Worm (Caenorhabditis elegans): Measurements from ENCODE around the gene Y52E8A.3.
A peak's percentile ranks its signal among the peaks of the same experiment; 100 is the strongest.

Y52E8A.3 gene

DNA sequence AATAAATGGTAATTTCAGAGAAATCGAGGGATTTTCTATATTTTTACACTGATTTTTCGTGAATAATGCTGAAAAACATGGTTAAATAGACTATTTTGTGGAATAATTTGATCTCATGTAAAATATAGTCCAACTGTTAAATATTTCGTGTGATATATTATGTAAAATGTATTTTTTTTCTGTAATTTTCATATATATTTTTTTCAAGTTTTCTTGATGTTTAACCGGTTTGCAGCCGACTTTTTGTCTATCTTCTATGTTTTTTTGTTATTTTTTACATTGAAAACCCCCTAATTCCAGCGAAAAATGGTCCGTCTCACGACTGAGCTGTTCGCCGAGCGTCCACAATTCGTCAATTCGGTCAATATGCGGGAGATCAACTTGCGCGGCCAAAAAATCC, 17.3 kb upstream of the Y52E8A.3 start, which contains the start of gene mog-2:
TSS of gene mog-2 (plus strand) at position 301 of the 400 bp plus-strand sequence.
- no peak for TF ChIP-seq tab-1 (GFP tag; IDR thresholded peaks at IDR 0.05)
- TF ChIP-seq flt-1 (GFP tag; IDR thresholded peaks at IDR 0.05) = no peak
- TF ChIP-seq T22C8.4 (GFP tag; IDR thresholded peaks at IDR 0.05) = no peak
- no peak for TF ChIP-seq ref-1 (GFP tag; conservative IDR thresholded peaks at IDR 0.05)
- no peak for TF ChIP-seq ztf-23 (GFP tag; IDR thresholded peaks at IDR 0.05)
- no peak for TF ChIP-seq cog-1 (tag; optimal IDR thresholded peaks at IDR 0.05)
- no peak for TF ChIP-seq ztf-29 (GFP tag; IDR thresholded peaks at IDR 0.05)
- TF ChIP-seq med-1 (GFP tag; optimal IDR thresholded peaks at IDR 0.05; ENCODE audit: insufficient read depth) = no peak
- TF ChIP-seq klf-2 (GFP tag; conservative IDR thresholded peaks at IDR 0.05) = no peak

DNA sequence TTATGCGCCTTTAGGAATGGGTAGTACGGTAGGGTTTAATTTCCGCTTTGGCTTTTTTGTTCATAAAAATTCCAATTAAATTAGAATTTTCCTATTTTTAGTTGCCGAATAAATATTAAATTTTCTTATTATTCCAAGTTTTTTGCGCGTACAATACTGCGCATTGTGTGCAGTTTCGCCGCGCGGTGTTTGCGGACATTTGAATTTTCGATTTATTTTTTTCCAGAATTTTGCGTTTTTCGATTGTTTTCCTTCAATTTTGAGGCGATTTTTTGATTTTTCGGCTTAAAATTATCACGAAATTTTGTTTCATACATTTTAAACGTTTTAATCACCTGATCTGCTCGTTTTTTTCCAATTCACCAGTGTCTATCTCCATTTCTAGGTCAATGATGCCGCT, 16.1 kb upstream of the Y52E8A.3 start, which contains the start of gene H20J04.6:
TSS of gene H20J04.6 (plus strand) at position 386 of the 400 bp plus-strand sequence.
- no peak for TF ChIP-seq flt-1 (GFP tag; IDR thresholded peaks at IDR 0.05)
- TF ChIP-seq T22C8.4 (GFP tag; IDR thresholded peaks at IDR 0.05) = no peak
- TF ChIP-seq ref-1 (GFP tag; conservative IDR thresholded peaks at IDR 0.05) = no peak
- TF ChIP-seq tab-1 (GFP tag; IDR thresholded peaks at IDR 0.05) = no peak
- TF ChIP-seq ztf-29 (GFP tag; IDR thresholded peaks at IDR 0.05) = no peak
- no peak for TF ChIP-seq cog-1 (tag; optimal IDR thresholded peaks at IDR 0.05)
- no peak for TF ChIP-seq klf-2 (GFP tag; conservative IDR thresholded peaks at IDR 0.05)
- TF ChIP-seq ztf-23 (GFP tag; IDR thresholded peaks at IDR 0.05) = no peak
- no peak for TF ChIP-seq med-1 (GFP tag; optimal IDR thresholded peaks at IDR 0.05; ENCODE audit: insufficient read depth)

DNA sequence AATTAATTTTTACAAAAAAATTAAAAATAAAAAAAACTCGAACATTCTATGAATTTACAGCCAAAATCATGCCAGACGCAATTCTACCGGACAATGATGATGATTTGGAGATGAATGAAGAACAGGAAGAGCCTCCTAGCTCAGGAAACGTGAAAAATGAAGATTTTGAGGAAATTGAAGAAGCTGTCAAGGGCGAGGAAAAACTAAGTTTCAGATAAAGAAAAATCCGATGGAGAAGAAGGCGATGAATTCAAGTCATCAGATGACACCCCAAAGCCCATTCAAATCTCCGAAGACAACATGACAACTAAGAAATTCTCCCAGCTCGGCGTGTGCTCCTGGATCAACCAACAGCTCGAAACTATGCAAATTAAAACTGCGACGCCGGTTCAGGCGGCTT, 15.0 kb upstream of the Y52E8A.3 start, which contains the start of gene Y52E8A.1:
TSS of gene Y52E8A.1 (plus strand) at position 301 of the 400 bp plus-strand sequence.
- TF ChIP-seq ztf-23 (GFP tag; IDR thresholded peaks at IDR 0.05) = no peak
- TF ChIP-seq tab-1 (GFP tag; IDR thresholded peaks at IDR 0.05) = no peak
- TF ChIP-seq flt-1 (GFP tag; IDR thresholded peaks at IDR 0.05) = no peak
- TF ChIP-seq klf-2 (GFP tag; conservative IDR thresholded peaks at IDR 0.05) = no peak
- no peak for TF ChIP-seq ref-1 (GFP tag; conservative IDR thresholded peaks at IDR 0.05)
- no peak for TF ChIP-seq med-1 (GFP tag; optimal IDR thresholded peaks at IDR 0.05; ENCODE audit: insufficient read depth)
- no peak for TF ChIP-seq ztf-29 (GFP tag; IDR thresholded peaks at IDR 0.05)
- no peak for TF ChIP-seq cog-1 (tag; optimal IDR thresholded peaks at IDR 0.05)
- no peak for TF ChIP-seq T22C8.4 (GFP tag; IDR thresholded peaks at IDR 0.05)

DNA sequence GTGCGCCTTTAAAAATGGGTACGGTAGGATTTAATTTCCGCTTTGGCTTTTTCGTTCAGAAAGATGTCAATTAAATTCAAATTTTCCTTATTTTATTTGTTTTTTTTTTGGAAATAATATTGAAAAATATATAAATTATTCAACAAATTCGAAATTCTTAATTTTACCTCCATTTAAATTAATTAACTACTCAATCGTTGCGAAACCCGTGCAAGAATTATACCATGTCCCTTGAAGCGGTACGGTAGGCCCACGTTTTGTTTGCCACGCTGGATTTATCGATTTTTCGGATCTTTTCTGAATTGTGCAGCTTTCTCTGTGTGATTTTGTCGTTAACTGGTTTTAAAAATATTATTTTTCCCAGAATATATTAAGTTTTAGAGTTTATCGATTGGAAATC, 13.7 kb upstream of the Y52E8A.3 start, which contains the start of gene Y52E8A.2:
TSS of gene Y52E8A.2 (plus strand) at position 382 of the 400 bp plus-strand sequence.
- no peak for TF ChIP-seq tab-1 (GFP tag; IDR thresholded peaks at IDR 0.05)
- TF ChIP-seq cog-1 (tag; optimal IDR thresholded peaks at IDR 0.05) = no peak
- TF ChIP-seq med-1 (GFP tag; optimal IDR thresholded peaks at IDR 0.05; ENCODE audit: insufficient read depth) = no peak

DNA sequence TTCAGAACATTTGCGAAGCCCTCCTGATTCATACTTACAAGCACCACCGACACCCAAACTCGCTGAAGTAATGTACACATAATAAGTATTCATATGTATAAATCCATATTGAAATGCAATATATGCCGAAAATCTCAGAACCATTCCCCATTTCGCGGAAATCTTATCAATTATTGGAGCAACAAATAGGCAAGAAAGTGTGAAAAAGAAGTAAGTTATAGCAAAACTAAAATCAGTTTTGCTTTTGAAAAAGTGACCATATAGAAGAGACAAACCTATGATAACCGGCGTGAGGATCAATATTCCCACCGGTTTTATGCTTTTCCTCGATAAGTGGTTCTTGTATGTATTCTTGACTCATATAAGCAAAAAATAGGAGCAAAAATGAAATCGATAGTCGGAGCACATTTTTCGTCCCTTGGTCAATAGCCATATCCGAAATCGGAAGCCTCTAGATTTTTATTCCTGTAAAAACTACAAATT, 12.8 kb upstream of the Y52E8A.3 start, which contains the start of gene Y52E8A.6:
TSS of gene Y52E8A.6 (minus strand) at position 433 of the 483 bp plus-strand sequence.
- TF ChIP-seq med-1 (GFP tag; optimal IDR thresholded peaks at IDR 0.05; ENCODE audit: insufficient read depth) (no peak), flt-1 (GFP tag; IDR thresholded peaks at IDR 0.05) (no peak), ref-1 (GFP tag; conservative IDR thresholded peaks at IDR 0.05) (no peak), T22C8.4 (GFP tag; IDR thresholded peaks at IDR 0.05) (no peak), ztf-23 (GFP tag; IDR thresholded peaks at IDR 0.05) (no peak), ztf-29 (GFP tag; IDR thresholded peaks at IDR 0.05) (no peak), cog-1 (tag; optimal IDR thresholded peaks at IDR 0.05) (no peak)

DNA sequence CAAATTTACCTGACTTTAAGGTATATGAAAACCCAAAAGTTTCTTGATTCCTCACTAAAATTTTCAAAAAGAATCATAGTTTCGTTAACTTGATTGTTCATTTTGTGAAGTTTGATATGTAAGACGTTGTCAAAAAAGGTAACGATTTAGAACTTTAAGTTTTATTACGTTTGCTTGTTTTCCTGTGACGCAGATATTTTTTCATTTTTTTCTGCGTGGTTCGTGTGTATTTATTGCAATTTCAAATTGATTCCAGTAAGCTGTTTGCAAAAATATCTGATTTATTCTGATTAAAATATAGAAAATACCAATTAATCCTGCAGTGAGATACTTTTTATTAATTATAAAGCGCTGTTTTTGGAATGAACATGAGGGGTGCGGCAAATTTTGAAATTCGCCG, 9.2 kb upstream of the Y52E8A.3 start, which contains the start of gene srw-40:
TSS of gene srw-40 (minus strand) at position 101 of the 400 bp plus-strand sequence.
- TF ChIP-seq med-1 (GFP tag; optimal IDR thresholded peaks at IDR 0.05; ENCODE audit: insufficient read depth) = no peak
- TF ChIP-seq ztf-29 (GFP tag; IDR thresholded peaks at IDR 0.05) = no peak
- no peak for TF ChIP-seq T22C8.4 (GFP tag; IDR thresholded peaks at IDR 0.05)
- TF ChIP-seq cog-1 (tag; optimal IDR thresholded peaks at IDR 0.05) = no peak
- TF ChIP-seq tab-1 (GFP tag; IDR thresholded peaks at IDR 0.05) = no peak
- TF ChIP-seq flt-1 (GFP tag; IDR thresholded peaks at IDR 0.05) = no peak
- TF ChIP-seq ref-1 (GFP tag; conservative IDR thresholded peaks at IDR 0.05) = no peak
- no peak for TF ChIP-seq klf-2 (GFP tag; conservative IDR thresholded peaks at IDR 0.05)
- TF ChIP-seq ztf-23 (GFP tag; IDR thresholded peaks at IDR 0.05) = no peak

DNA sequence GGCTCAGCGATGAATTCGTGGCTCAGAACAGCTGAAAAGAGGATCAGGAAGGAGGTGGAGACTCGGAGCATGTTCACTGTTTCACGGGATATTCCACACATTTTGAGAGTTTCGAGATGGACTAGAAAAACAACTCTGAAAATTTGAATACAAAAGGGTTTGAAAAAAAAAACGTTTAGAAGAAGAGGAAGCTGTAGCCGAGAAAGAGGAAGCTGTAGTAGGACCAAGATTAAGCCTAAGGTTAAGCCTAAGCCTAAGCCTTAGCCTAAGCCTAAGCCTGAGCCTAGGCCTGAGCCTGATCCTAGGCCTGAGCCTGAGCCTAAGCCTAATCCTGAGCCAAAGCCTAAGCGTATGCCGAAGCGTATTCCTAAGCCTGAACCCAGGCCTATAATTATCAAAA, 5.3 kb upstream of the Y52E8A.3 start, which contains the start of gene plep-1:
TSS of gene plep-1 (minus strand) at position 101 of the 400 bp plus-strand sequence.
- TF ChIP-seq T22C8.4 (GFP tag; IDR thresholded peaks at IDR 0.05) (no peak), ztf-29 (GFP tag; IDR thresholded peaks at IDR 0.05) (no peak), flt-1 (GFP tag; IDR thresholded peaks at IDR 0.05) (no peak), klf-2 (GFP tag; conservative IDR thresholded peaks at IDR 0.05) (no peak), ref-1 (GFP tag; conservative IDR thresholded peaks at IDR 0.05) (no peak), med-1 (GFP tag; optimal IDR thresholded peaks at IDR 0.05; ENCODE audit: insufficient read depth) (no peak), cog-1 (tag; optimal IDR thresholded peaks at IDR 0.05) (no peak)

DNA sequence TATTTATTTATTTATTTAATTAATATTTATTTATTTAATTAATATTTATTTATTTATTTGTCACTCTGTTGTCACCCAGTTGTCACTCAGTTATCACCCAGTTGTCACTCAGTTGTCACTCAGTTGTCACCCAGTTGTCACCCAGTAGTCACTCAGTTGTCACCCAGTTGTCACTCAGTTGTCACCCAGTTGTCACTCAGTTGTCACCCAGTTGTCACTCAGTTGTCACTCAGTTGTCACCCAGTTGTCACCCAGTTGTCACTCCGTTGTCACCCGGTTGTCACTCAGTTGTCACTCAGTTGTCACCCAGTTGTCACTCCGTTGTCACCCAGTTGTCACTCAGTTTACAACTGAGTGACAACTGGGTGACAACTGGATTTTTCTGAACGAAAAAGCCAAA, 2.3 kb upstream of the Y52E8A.3 start:
- 0 out of 2 replicates have a peak, but pooled peaks have one; percentile 11 for TF ChIP-seq ztf-23 (GFP tag; IDR thresholded peaks at IDR 0.05)

DNA sequence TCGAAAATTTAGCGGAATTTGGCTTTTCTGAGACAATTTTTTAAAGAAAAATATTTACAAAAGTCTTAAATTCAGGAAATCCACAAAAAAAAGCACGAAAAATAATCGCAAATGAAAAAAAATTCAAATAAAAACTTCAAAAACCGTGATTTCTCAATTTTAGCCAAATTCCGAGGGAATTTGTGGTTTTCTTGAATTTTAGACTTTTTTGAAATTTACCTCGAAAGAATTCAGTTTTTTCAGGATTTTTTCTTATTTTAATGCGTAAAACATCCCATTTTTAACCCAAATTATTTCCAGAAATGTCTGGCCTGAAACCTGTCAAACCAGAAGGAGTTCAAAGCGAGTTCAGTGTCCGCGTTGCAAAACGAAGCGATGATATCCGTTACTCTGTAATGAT, 5.5 kb downstream of the Y52E8A.3 start, which contains the start of gene gtf-2F1:
TSS of gene gtf-2F1 (plus strand) at position 301 of the 400 bp plus-strand sequence.
- TF ChIP-seq flt-1 (GFP tag; IDR thresholded peaks at IDR 0.05) (no peak), ref-1 (GFP tag; conservative IDR thresholded peaks at IDR 0.05) (no peak), klf-2 (GFP tag; conservative IDR thresholded peaks at IDR 0.05) (no peak), cog-1 (tag; optimal IDR thresholded peaks at IDR 0.05) (no peak), T22C8.4 (GFP tag; IDR thresholded peaks at IDR 0.05) (no peak), med-1 (GFP tag; optimal IDR thresholded peaks at IDR 0.05; ENCODE audit: insufficient read depth) (no peak), ztf-29 (GFP tag; IDR thresholded peaks at IDR 0.05) (no peak), tab-1 (GFP tag; IDR thresholded peaks at IDR 0.05) (no peak), ztf-23 (GFP tag; IDR thresholded peaks at IDR 0.05) (no peak)

DNA sequence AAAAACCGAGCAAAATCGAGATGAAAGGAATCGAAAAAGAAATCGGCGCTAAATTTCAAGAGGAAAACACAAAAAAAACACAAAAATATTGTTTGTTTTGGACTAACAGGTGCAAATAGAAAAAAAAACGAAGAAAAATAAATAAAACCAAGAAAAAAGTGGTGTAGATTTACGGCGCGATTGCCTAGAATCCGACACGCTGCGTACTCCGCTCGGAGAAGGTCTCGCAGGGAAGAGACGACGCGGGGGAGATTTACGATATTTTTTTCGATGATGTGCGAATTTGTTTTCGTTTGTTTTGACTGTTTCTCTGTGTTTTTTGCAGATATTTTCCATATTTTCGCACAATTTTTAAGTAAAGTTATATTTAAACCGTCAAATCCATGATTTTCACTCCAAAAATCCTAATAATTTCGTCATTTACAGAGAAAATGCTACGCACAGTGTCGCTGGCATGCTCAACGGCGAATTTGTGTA, 7.5 kb downstream of the Y52E8A.3 start, which contains the start of gene sco-1:
TSS of gene sco-1 (plus strand) at position 427 of the 477 bp plus-strand sequence.
- TF ChIP-seq klf-2 (GFP tag; conservative IDR thresholded peaks at IDR 0.05) (no peak), ztf-23 (GFP tag; IDR thresholded peaks at IDR 0.05) (peak; percentile 77), flt-1 (GFP tag; IDR thresholded peaks at IDR 0.05) (peak; percentile 83), cog-1 (tag; optimal IDR thresholded peaks at IDR 0.05) (peak; percentile 25), T22C8.4 (GFP tag; IDR thresholded peaks at IDR 0.05) (0 out of 2 replicates have a peak, but pooled peaks have one; percentile 48), ref-1 (GFP tag; conservative IDR thresholded peaks at IDR 0.05) (no peak), ztf-29 (GFP tag; IDR thresholded peaks at IDR 0.05) (no peak)

Data from whole organism, midembryonic.